Worm (Caenorhabditis elegans): ENCODE results near the gene T26C11.9.

DNA sequence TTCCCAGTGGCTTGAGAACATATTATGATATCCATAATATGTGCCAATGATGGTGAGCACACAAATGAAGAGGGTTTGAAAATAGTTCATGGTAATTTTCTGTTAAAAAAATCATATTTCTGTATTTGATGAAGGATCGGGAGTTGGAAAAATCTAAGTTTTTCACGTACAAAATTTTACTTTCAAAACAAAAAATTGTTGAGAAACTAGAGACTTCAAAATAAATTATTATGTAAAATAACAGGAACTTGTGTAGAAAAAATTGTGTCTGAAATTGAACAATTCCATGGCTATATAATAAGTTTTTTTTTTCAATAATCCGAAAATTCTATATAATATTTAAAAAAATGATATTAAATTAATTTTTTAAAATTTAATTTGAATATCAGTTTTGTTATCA lies 32.4 kb downstream of the T26C11.9 start, which contains the start of gene C14E2.4:
- TF ChIP-seq ama-1 (optimal IDR thresholded peaks at IDR 0.05): no peak
- no peak for TF ChIP-seq jun-1 (tag; optimal IDR thresholded peaks at IDR 0.05)
- no peak for TF ChIP-seq ztf-4 (tag; optimal IDR thresholded peaks at IDR 0.05)
- TF ChIP-seq C34B4.2 (tag; optimal IDR thresholded peaks at IDR 0.05): no peak
- TF ChIP-seq fos-1 (tag; optimal IDR thresholded peaks at IDR 0.05): no peak
- TF ChIP-seq ztf-11 (tag; optimal IDR thresholded peaks at IDR 0.05): no peak
- TF ChIP-seq nhr-90 (tag; optimal IDR thresholded peaks at IDR 0.05; ENCODE audit: poor library complexity): no peak
- no peak for TF ChIP-seq unc-86 (tag; optimal IDR thresholded peaks at IDR 0.05)
- no peak for TF ChIP-seq ceh-82 (tag; optimal IDR thresholded peaks at IDR 0.05)
- no peak for TF ChIP-seq ces-1 (GFP tag; optimal IDR thresholded peaks at IDR 0.05)
